Worm (Caenorhabditis elegans): ENCODE data around the gene Y94H6A.12.

Y94H6A.12 gene

DNA sequence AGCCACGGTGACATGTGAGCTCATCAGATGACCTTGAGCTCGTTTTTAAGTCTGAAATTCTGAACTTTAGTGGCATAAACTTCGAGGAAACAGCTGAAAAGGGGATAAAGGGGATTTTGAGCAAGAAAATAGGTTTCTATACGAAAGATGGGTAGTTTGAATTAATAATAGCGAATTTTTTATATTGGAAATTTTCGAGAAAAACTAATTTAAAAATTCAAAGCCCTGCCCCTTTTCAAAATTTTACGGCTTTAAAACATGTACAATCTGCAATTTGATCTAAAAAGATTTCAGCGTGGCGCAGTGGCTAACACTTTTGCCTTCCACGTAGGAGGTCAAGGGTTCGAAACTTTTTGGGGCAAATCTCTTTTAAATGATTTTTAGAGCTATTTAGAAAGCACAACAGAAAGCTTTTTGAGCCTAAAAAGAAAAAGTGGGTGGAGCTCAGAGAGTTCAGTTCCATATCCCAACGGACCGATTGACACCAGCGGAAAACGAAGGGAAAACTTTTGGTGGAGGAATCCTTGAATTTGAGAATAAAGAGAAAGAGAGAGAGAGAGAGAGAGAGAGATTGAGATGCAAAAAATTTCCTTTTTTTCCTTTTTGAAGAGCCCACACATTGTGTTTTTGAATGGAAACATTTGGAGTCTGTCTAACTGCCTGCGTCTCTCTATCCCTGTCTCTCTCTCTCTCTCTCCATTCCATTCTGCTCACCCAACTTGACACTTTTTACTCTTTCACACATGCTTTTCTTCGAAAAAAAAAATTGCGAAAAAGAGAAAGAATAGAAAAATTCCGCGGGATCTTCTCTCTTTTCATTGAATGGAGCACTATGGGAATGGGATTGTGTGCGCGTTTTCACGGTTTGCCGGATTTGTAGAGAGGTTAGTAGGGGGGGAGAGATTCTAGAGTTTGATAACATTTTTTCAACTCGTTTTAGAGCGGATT, 48.6 kb downstream of the Y94H6A.12 start, which contains the start of gene Y69A2AR.31 (continued):
- TF ChIP-seq ztf-26 (tag; optimal IDR thresholded peaks at IDR 0.05) (no peak), F49E8.2 (tag; optimal IDR thresholded peaks at IDR 0.05; ENCODE audit: insufficient read depth) (no peak), gei-17 (GFP tag; optimal IDR thresholded peaks at IDR 0.05) (no peak), snpc-3.4 (tag; optimal IDR thresholded peaks at IDR 0.05) (peak; percentile 63), mel-28 (tag; optimal IDR thresholded peaks at IDR 0.05; ENCODE audit: borderline replicate concordance) (no peak), F33H1.4 (GFP tag; IDR thresholded peaks at IDR 0.05) (no peak), him-1 (tag; optimal IDR thresholded peaks at IDR 0.05) (peak; percentile 35), repo-1 (tag; optimal IDR thresholded peaks at IDR 0.05) (no peak), ceh-79 (tag; optimal IDR thresholded peaks at IDR 0.05) (peak; percentile 24), tbp1 (GFP tag; optimal IDR thresholded peaks at IDR 0.05) (peak; percentile 93), B0261.1 (tag; optimal IDR thresholded peaks at IDR 0.05) (peak; percentile 71), nhr-90 (tag; optimal IDR thresholded peaks at IDR 0.05) (peak; percentile 74), ceh-91 (GFP tag; IDR thresholded peaks at IDR 0.05) (no peak), lir-1 (GFP tag; conservative IDR thresholded peaks at IDR 0.05) (no peak), madf-3 (GFP tag; IDR thresholded peaks at IDR 0.05) (0 out of 2 replicates have a peak, but pooled peaks have one; percentile 51), chd-7 (tag; optimal IDR thresholded peaks at IDR 0.05) (peak; percentile 39), ama-1 (optimal IDR thresholded peaks at IDR 0.05) (no peak), ama-1 (GFP tag; optimal IDR thresholded peaks at IDR 0.05) (peak; percentile 52 to 77), mxl-1 (tag; optimal IDR thresholded peaks at IDR 0.05) (peak; percentile 44), ztf-6 (GFP tag; IDR thresholded peaks at IDR 0.05) (no peak), zfh-2 (GFP tag; conservative IDR thresholded peaks at IDR 0.05) (no peak), athp-1 (tag; optimal IDR thresholded peaks at IDR 0.05) (peak; percentile 66), attf-6 (GFP tag; IDR thresholded peaks at IDR 0.05) (no peak), C06A6.2 (GFP tag; conservative IDR thresholded peaks at IDR 0.05) (no peak), lin-26 (GFP tag; IDR thresholded peaks at IDR 0.05) (peak; percentile 92), T26A5.8 (tag; optimal IDR thresholded peaks at IDR 0.05) (peak; percentile 53), ZK185.1 (tag; optimal IDR thresholded peaks at IDR 0.05; ENCODE audit: poor library complexity, severe bottlenecking) (peak; percentile 31), K11D2.4 (GFP tag; IDR thresholded peaks at IDR 0.05) (no peak), cebp-2 (GFP tag; IDR thresholded peaks at IDR 0.05) (peak; percentile 75; the same call in 1 of the 2 replicates), snpc-1.1 (tag; optimal IDR thresholded peaks at IDR 0.05; ENCODE audit: insufficient read depth) (peak; percentile 47), sea-2 (GFP tag; IDR thresholded peaks at IDR 0.05) (no peak), ztf-25 (GFP tag; IDR thresholded peaks at IDR 0.05) (peak; percentile 82), nfya-1 (tag; optimal IDR thresholded peaks at IDR 0.05; ENCODE audit: borderline replicate concordance, insufficient read depth) (no peak), somi-1 (GFP tag; optimal IDR thresholded peaks at IDR 0.05) (peak; percentile 29), pha-4 (tag; optimal IDR thresholded peaks at IDR 0.05) (no peak), C17E4.6 (GFP tag; IDR thresholded peaks at IDR 0.05) (no peak), nfya-2 (GFP tag; IDR thresholded peaks at IDR 0.05) (no peak), hmg-1.2 (GFP tag; IDR thresholded peaks at IDR 0.05) (no peak; the same call in 1 of the 2 replicates), cebp-1 (GFP tag; IDR thresholded peaks at IDR 0.05) (no peak), cebp-1 (tag; optimal IDR thresholded peaks at IDR 0.05) (peak; percentile 4), D2030.7 (GFP tag; IDR thresholded peaks at IDR 0.05) (peak; percentile 56; the same call in 1 of the 2 replicates), attf-5 (GFP tag; optimal IDR thresholded peaks at IDR 0.05) (peak; percentile 48), rpc-1 (optimal IDR thresholded peaks at IDR 0.05) (peak; percentile 88), rpc-1 (tag; optimal IDR thresholded peaks at IDR 0.05) (peak; percentile 94), let-607 (tag; optimal IDR thresholded peaks at IDR 0.05) (peak in 1 of 2 experiments; percentile 42), Y53F4B.3 (GFP tag; IDR thresholded peaks at IDR 0.05) (no peak), bed-2 (GFP tag; IDR thresholded peaks at IDR 0.05) (no peak)
